Fruit fly (Drosophila melanogaster) whole organism, pupa: Measurements from ENCODE around the gene Prp40.

Source experiments
- CG10348 ChIP-seq: fragments of 200-800 bp; sonication (Bioruptor generic); IDR thresholded peaks from 2 replicates; pipeline ENCODE4 v1.3.6; 2022; ENCODE audit warnings: missing biosample characterization, missing genetic modification characterization
- CG12605 ChIP-seq: fragments of 200-800 bp; sonication (Bioruptor generic); IDR thresholded peaks from 2 replicates; pipeline ENCODE4 v1.3.6; 2022; ENCODE audit warnings: missing biosample characterization, missing genetic modification characterization
- CG13204 ChIP-seq: fragments of 200-800 bp; sonication (Bioruptor generic); optimal IDR thresholded peaks from 2 replicates; lab custom pipeline; 2018; ENCODE audit warnings: missing biosample characterization, mild to moderate bottlenecking, missing genetic modification characterization, moderate library complexity
- CG14655 ChIP-seq: fragments of 200-800 bp; sonication (Bioruptor generic); optimal IDR thresholded peaks from 3 replicates; lab custom pipeline; 2017; ENCODE audit warnings: mild to moderate bottlenecking, missing biosample characterization, missing genetic modification reagents, missing genetic modification characterization
- CG17806 ChIP-seq: fragments of 200-800 bp; sonication (Bioruptor generic); optimal IDR thresholded peaks from 2 replicates; lab custom pipeline; 2018; ENCODE audit warnings: missing biosample characterization, mild to moderate bottlenecking, missing genetic modification characterization, moderate library complexity
- CG32121 ChIP-seq: fragments of 200-800 bp; sonication (Bioruptor generic); IDR thresholded peaks from 2 replicates; pipeline ENCODE4 v1.3.6; 2022; ENCODE audit warnings: missing biosample characterization, missing genetic modification characterization
- CG34367 ChIP-seq: fragments of 200-800 bp; sonication (Bioruptor generic); optimal IDR thresholded peaks from 2 replicates; lab custom pipeline; 2018; ENCODE audit warnings: missing biosample characterization, mild to moderate bottlenecking, missing genetic modification characterization
- CG4496 ChIP-seq: fragments of 200-800 bp; sonication (Bioruptor generic); IDR thresholded peaks from 3 replicates; pipeline ENCODE4 v1.3.6; 2022; ENCODE audit warnings: missing biosample characterization, missing genetic modification characterization
- CG8159 ChIP-seq: fragments of 200-800 bp; sonication (Bioruptor generic); optimal IDR thresholded peaks from 3 replicates; lab custom pipeline; 2018; ENCODE audit warnings: missing biosample characterization, mild to moderate bottlenecking, missing genetic modification characterization, moderate library complexity
- CG8301 ChIP-seq: fragments of 200-800 bp; sonication (Bioruptor generic); optimal IDR thresholded peaks from 2 replicates; lab custom pipeline; 2018; ENCODE audit warnings: missing biosample characterization, mild to moderate bottlenecking, missing genetic modification characterization
- CG9948 ChIP-seq: fragments of 200-800 bp; sonication (Bioruptor generic); optimal IDR thresholded peaks from 2 replicates; lab custom pipeline; 2018; ENCODE audit warnings: missing biosample characterization, mild to moderate bottlenecking, missing genetic modification characterization, moderate library complexity
- D1 ChIP-seq: fragments of 200-800 bp; sonication (Bioruptor generic); optimal IDR thresholded peaks from 2 replicates; lab custom pipeline; 2018; ENCODE audit warnings: missing biosample characterization, mild to moderate bottlenecking, missing genetic modification characterization, moderate library complexity
- EcR ChIP-seq: fragments of 200-800 bp; sonication (Bioruptor generic); optimal IDR thresholded peaks from 3 replicates; lab custom pipeline; 2019; ENCODE audit warnings: missing biosample characterization, missing genetic modification characterization, mild to moderate bottlenecking, moderate library complexity, missing genetic modification reagents
- Ets98B ChIP-seq: fragments of 200-800 bp; sonication (Bioruptor generic); IDR thresholded peaks from 2 replicates; pipeline ENCODE4 v1.3.6; 2022; ENCODE audit warnings: missing biosample characterization, missing genetic modification characterization
- Pif1A ChIP-seq: fragments of 200-800 bp; sonication (Bioruptor generic); optimal IDR thresholded peaks from 3 replicates; lab custom pipeline; 2016; ENCODE audit warnings: missing biosample characterization, missing genetic modification characterization
- Pif1B ChIP-seq: fragments of 200-800 bp; sonication (Bioruptor generic); optimal IDR thresholded peaks from 3 replicates; lab custom pipeline; 2016; ENCODE audit warnings: missing biosample characterization, missing genetic modification characterization
- Snoo ChIP-seq: fragments of 200-800 bp; sonication (Bioruptor generic); optimal IDR thresholded peaks from 3 replicates; lab custom pipeline; 2017; ENCODE audit warnings: missing biosample characterization, mild to moderate bottlenecking, missing genetic modification characterization, inconsistent platforms
- fd96Ca ChIP-seq: fragments of 200-800 bp; sonication (Bioruptor generic); IDR thresholded peaks from 3 replicates; pipeline ENCODE4 v1.3.6; 2022; ENCODE audit warnings: missing biosample characterization, missing genetic modification characterization
- gl ChIP-seq: fragments of 200-800 bp; sonication (Bioruptor generic); optimal IDR thresholded peaks from 2 replicates; lab custom pipeline; 2018; ENCODE audit warnings: missing biosample characterization, mild to moderate bottlenecking, missing genetic modification characterization
- rn ChIP-seq: fragments of 200-800 bp; sonication (Bioruptor generic); IDR thresholded peaks from 2 replicates; pipeline ENCODE4 v1.3.6; 2022; ENCODE audit warnings: missing biosample characterization, missing genetic modification characterization

The Prp40 gene

dm6 chr2L:3056448-3056790 is 33.4 kb downstream of the Prp40 start, which contains the start of gene FASN1:
FASN1 (plus strand) TSS chr2L:3056598.
- TF ChIP-seq CG4496 (GFP tag; lab: Robert Waterston, UW) (0 out of 3 replicates have a peak, but pooled peaks have one; percentile 58), Pif1B (GFP tag; lab: Kevin White, UChicago) (peak; percentile 11), gl (tag; lab: Kevin White, UChicago) (no peak), Ets98B (peak; percentile 52; the same call in 1 of the 2 replicates), CG32121 (GFP tag; lab: Robert Waterston, UW) (peak; percentile 23; the same call in 1 of the 2 replicates), D1 (no peak), CG17806 (tag; lab: Kevin White, UChicago) (no peak), CG8159 (tag; lab: Kevin White, UChicago) (peak; percentile 3), CG8301 (tag; lab: Kevin White, UChicago) (no peak), rn (GFP tag; lab: Robert Waterston, UW) (no peak), fd96Ca (peak; percentile 50; the same call in 2 of the 3 replicates), CG13204 (GFP tag; lab: Kevin White, UChicago) (no peak), CG12605 (GFP tag; lab: Robert Waterston, UW) (peak; percentile 46)

dm6 chr2L:3057951-3058771 is 35.1 kb downstream of the Prp40 start:
- TF ChIP-seq EcR (GFP tag; lab: Kevin White, UChicago) (peak; percentile 0), CG14655 (GFP tag; lab: Kevin White, UChicago) (no peak)

dm6 chr2L:3058772-3059623 is 36.0 kb downstream of the Prp40 start:
- peak; percentile 52; the same call in 2 of the 3 replicates for TF ChIP-seq CG4496 (GFP tag; lab: Robert Waterston, UW)
- no peak for TF ChIP-seq D1
- TF ChIP-seq fd96Ca = peak; percentile 69; the same call in 2 of the 3 replicates
- peak; percentile 29; the same call in 1 of the 2 replicates for TF ChIP-seq CG12605 (GFP tag; lab: Robert Waterston, UW)
- peak; percentile 36 for TF ChIP-seq Ets98B

- TF ChIP-seq CG34367 (no peak), CG12605 (GFP tag; lab: Robert Waterston, UW) (no peak), CG32121 (GFP tag; lab: Robert Waterston, UW) (no peak), CG13204 (GFP tag; lab: Kevin White, UChicago) (no peak), CG10348 (no peak), CG4496 (GFP tag; lab: Robert Waterston, UW) (no peak), Pif1B (GFP tag; lab: Kevin White, UChicago) (no peak), Ets98B (no peak), EcR (GFP tag; lab: Kevin White, UChicago) (no peak), CG8159 (tag; lab: Kevin White, UChicago) (no peak), CG17806 (tag; lab: Kevin White, UChicago) (no peak), Pif1A (GFP tag; lab: Kevin White, UChicago) (no peak), D1 (no peak), CG14655 (GFP tag; lab: Kevin White, UChicago) (no peak), Snoo (tag; lab: Kevin White, UChicago) (no peak), fd96Ca (no peak), CG8301 (tag; lab: Kevin White, UChicago) (no peak), CG9948 (tag; lab: Kevin White, UChicago) (no peak), rn (GFP tag; lab: Robert Waterston, UW) (no peak)
Observed at dm6 chr2L:3059624-3059919, 36.5 kb downstream of the Prp40 start.
